Worm (Caenorhabditis elegans) whole organism, young adult: Measurements from ENCODE around the gene ZC518.8.

Experiments used
- B0035.1 ChIP-seq: sonication (generic microtip); optimal IDR thresholded peaks from 2 replicates; lab custom pipeline; 2016; ENCODE audit warnings: missing genetic modification characterization, mild to moderate bottlenecking, missing compliant biosample characterization, missing genotype, missing genetic modification reagents
- B0261.1 ChIP-seq: sonication (generic microtip); optimal IDR thresholded peaks from 2 replicates; lab custom pipeline; 2016; ENCODE audit warnings: mild to moderate bottlenecking, missing genetic modification characterization, moderate library complexity, missing compliant biosample characterization
- D2030.7 ChIP-seq: fragments of 200-800 bp; sonication (Bioruptor generic); IDR thresholded peaks from 2 replicates; pipeline ENCODE4 v1.3.6; 2022; ENCODE audit warnings: missing genetic modification reagents, missing genetic modification characterization, missing compliant biosample characterization
- F22D6.2 ChIP-seq: sonication (generic microtip); optimal IDR thresholded peaks from 2 replicates; lab custom pipeline; 2016; ENCODE audit warnings: mild to moderate bottlenecking, missing genetic modification characterization, missing compliant biosample characterization
- F57A8.1 ChIP-seq: fragments of 200-800 bp; sonication (Bioruptor generic); optimal IDR thresholded peaks from 2 replicates; lab custom pipeline; 2018; ENCODE audit warnings: mild to moderate bottlenecking, missing genetic modification characterization, moderate library complexity, missing compliant biosample characterization
- T07F8.4 ChIP-seq: sonication (generic microtip); optimal IDR thresholded peaks from 2 replicates; lab custom pipeline; 2016; ENCODE audit warnings: mild to moderate bottlenecking, missing genetic modification characterization, moderate library complexity, missing compliant biosample characterization
- T26A5.8 ChIP-seq: sonication (generic microtip); optimal IDR thresholded peaks from 2 replicates; lab custom pipeline; 2016; ENCODE audit warnings: missing genetic modification characterization, missing compliant biosample characterization
- Y79H2A.3 ChIP-seq: fragments of 200-800 bp; sonication (Bioruptor generic); conservative IDR thresholded peaks from 2 replicates; pipeline ENCODE4 v1.3.6; 2022; ENCODE audit warnings: missing genetic modification reagents, missing genetic modification characterization, missing compliant biosample characterization
- Y95B8A.8 ChIP-seq: fragments of 200-800 bp; sonication (Bioruptor generic); IDR thresholded peaks from 2 replicates; pipeline ENCODE4 v1.3.6; 2022; ENCODE audit warnings: missing genetic modification reagents, missing genetic modification characterization, missing compliant biosample characterization
- ama-1 ChIP-seq, 3 experiments: fragments of 150-350 bp in 1 of 3; sonication (generic microtip) in 2 of 3; optimal IDR thresholded peaks; 2 replicates each; lab custom pipeline; 2014 to 2018; ENCODE audit warnings: missing biosample characterization in 2 of 3, missing genetic modification characterization in 2 of 3, missing genetic modification reagents in 2 of 3
- aptf-2 ChIP-seq: fragments of 200-800 bp; sonication (Bioruptor generic); conservative IDR thresholded peaks from 2 replicates; pipeline ENCODE4 v1.3.6; 2022; ENCODE audit warnings: missing genetic modification reagents, missing genetic modification characterization, missing compliant biosample characterization
- athp-1 ChIP-seq: sonication (generic microtip); optimal IDR thresholded peaks from 2 replicates; lab custom pipeline; 2017; ENCODE audit warnings: mild to moderate bottlenecking, missing genetic modification characterization, missing compliant biosample characterization
- attf-3 ChIP-seq: fragments of 200-800 bp; sonication (Bioruptor generic); conservative IDR thresholded peaks from 2 replicates; pipeline ENCODE4 v1.3.6; 2022; ENCODE audit warnings: missing genetic modification reagents, missing genetic modification characterization, missing compliant biosample characterization
- attf-6 ChIP-seq: fragments of 200-800 bp; sonication (Bioruptor generic); IDR thresholded peaks from 2 replicates; pipeline ENCODE4 v1.3.6; 2022; ENCODE audit warnings: missing genetic modification reagents, missing genetic modification characterization, missing compliant biosample characterization
- cebp-1 ChIP-seq, 2 experiments: fragments of 200-800 bp in 1 of 2; sonication (Bioruptor generic) in 1 of 2; sonication (generic microtip) in 1 of 2; IDR thresholded peaks in 1 of 2; optimal IDR thresholded peaks in 1 of 2; 2 replicates each; pipeline versions ENCODE4 v1.3.6 to Lab custom; 2017 to 2022; ENCODE audit warnings: missing compliant biosample characterization in 2 of 2, missing genetic modification characterization in 2 of 2, mild to moderate bottlenecking in 1 of 2, missing genetic modification reagents in 1 of 2, moderate library complexity in 1 of 2
- ceh-58 ChIP-seq: fragments of 200-800 bp; sonication (Bioruptor generic); IDR thresholded peaks from 2 replicates; pipeline ENCODE4 v1.3.6; 2022; ENCODE audit warnings: missing genetic modification characterization, missing compliant biosample characterization
- fkh-3 ChIP-seq: sonication (generic microtip); optimal IDR thresholded peaks from 2 replicates; lab custom pipeline; 2016; ENCODE audit warnings: mild to moderate bottlenecking, missing genetic modification characterization, missing compliant biosample characterization
- gei-17 ChIP-seq: fragments of 200-800 bp; sonication (Bioruptor generic); optimal IDR thresholded peaks from 2 replicates; lab custom pipeline; 2018; ENCODE audit warnings: mild to moderate bottlenecking, missing genetic modification characterization, missing compliant biosample characterization
- hlh-26 ChIP-seq: fragments of 200-800 bp; sonication (Bioruptor generic); conservative IDR thresholded peaks from 2 replicates; pipeline ENCODE4 v1.3.6; 2022; ENCODE audit warnings: missing genetic modification reagents, missing genetic modification characterization, missing compliant biosample characterization
- hrde-1 ChIP-seq: sonication (generic microtip); optimal IDR thresholded peaks from 2 replicates; lab custom pipeline; 2016; ENCODE audit warnings: missing genetic modification characterization, mild to moderate bottlenecking, missing compliant biosample characterization, moderate library complexity, missing genotype, missing genetic modification reagents, borderline replicate concordance
- let-526 ChIP-seq: fragments of 200-800 bp; sonication (Bioruptor generic); IDR thresholded peaks from 2 replicates; pipeline ENCODE4 v1.3.6; 2022; ENCODE audit warnings: missing genetic modification reagents, missing genetic modification characterization, missing compliant biosample characterization
- let-607 ChIP-seq, 2 experiments: fragments of 200-800 bp in 1 of 2; sonication (Bioruptor generic) in 1 of 2; sonication (generic microtip) in 1 of 2; optimal IDR thresholded peaks; 2 replicates each; lab custom pipeline; 2016 to 2018; ENCODE audit warnings: mild to moderate bottlenecking in 2 of 2, missing compliant biosample characterization in 2 of 2, missing genetic modification characterization in 2 of 2, moderate library complexity in 2 of 2, missing genotype in 1 of 2
- lin-26 ChIP-seq: fragments of 200-800 bp; sonication (Bioruptor generic); IDR thresholded peaks from 2 replicates; pipeline ENCODE4 v1.3.6; 2022; ENCODE audit warnings: missing genetic modification reagents, missing genetic modification characterization, missing compliant biosample characterization
- lin-40 ChIP-seq: sonication (generic microtip); optimal IDR thresholded peaks from 2 replicates; lab custom pipeline; 2016; ENCODE audit warnings: missing genetic modification characterization, mild to moderate bottlenecking, missing compliant biosample characterization, missing genotype, missing genetic modification reagents
- lir-1 ChIP-seq: fragments of 200-800 bp; sonication (Bioruptor generic); conservative IDR thresholded peaks from 2 replicates; pipeline ENCODE4 v1.3.6; 2022; ENCODE audit warnings: missing genetic modification reagents, missing genetic modification characterization, missing compliant biosample characterization
- madf-6 ChIP-seq: fragments of 200-800 bp; sonication (Bioruptor generic); IDR thresholded peaks from 2 replicates; pipeline ENCODE4 v1.3.6; 2022; ENCODE audit warnings: missing genetic modification reagents, missing genetic modification characterization, missing compliant biosample characterization
- mel-28 ChIP-seq: sonication (generic microtip); optimal IDR thresholded peaks from 2 replicates; lab custom pipeline; 2016; ENCODE audit warnings: borderline replicate concordance, mild to moderate bottlenecking, missing genetic modification characterization, missing compliant biosample characterization
- mes-4 ChIP-seq: sonication (generic microtip); optimal IDR thresholded peaks from 2 replicates; lab custom pipeline; 2016; ENCODE audit warnings: missing genotype, missing genetic modification characterization, missing compliant biosample characterization
- mxl-1 ChIP-seq: sonication (generic microtip); optimal IDR thresholded peaks from 2 replicates; lab custom pipeline; 2016; ENCODE audit warnings: missing genetic modification characterization, missing compliant biosample characterization
- nhr-120 ChIP-seq: fragments of 200-800 bp; sonication (Bioruptor generic); IDR thresholded peaks from 2 replicates; pipeline ENCODE4 v1.3.6; 2022; ENCODE audit warnings: missing genetic modification characterization, missing compliant biosample characterization
- nhr-179 ChIP-seq: sonication (generic microtip); optimal IDR thresholded peaks from 2 replicates; lab custom pipeline; 2016; ENCODE audit warnings: mild to moderate bottlenecking, missing genetic modification characterization, missing compliant biosample characterization
- nhr-27 ChIP-seq: fragments of 200-800 bp; sonication (Bioruptor generic); optimal IDR thresholded peaks from 2 replicates; lab custom pipeline; 2018; ENCODE audit warnings: mild to moderate bottlenecking, missing genetic modification characterization, moderate library complexity, missing compliant biosample characterization
- nhr-80 ChIP-seq: sonication (generic microtip); optimal IDR thresholded peaks from 2 replicates; lab custom pipeline; 2016; ENCODE audit warnings: missing genetic modification characterization, missing compliant biosample characterization
- nhr-90 ChIP-seq: sonication (generic microtip); optimal IDR thresholded peaks from 2 replicates; lab custom pipeline; 2016; ENCODE audit warnings: missing genotype, mild to moderate bottlenecking, missing genetic modification characterization, missing compliant biosample characterization
- pbrm-1 ChIP-seq: fragments of 200-800 bp; sonication (Bioruptor generic); IDR thresholded peaks from 2 replicates; pipeline ENCODE4 v1.3.6; 2022; ENCODE audit warnings: missing genetic modification reagents, missing genetic modification characterization, missing compliant biosample characterization
- rpc-1 ChIP-seq, 2 experiments: fragments of 150-350 bp in 1 of 2; sonication (generic microtip) in 1 of 2; optimal IDR thresholded peaks; 2 replicates each; lab custom pipeline; 2014 to 2018; ENCODE audit warnings: missing biosample characterization in 1 of 2, missing genetic modification characterization in 1 of 2, missing genetic modification reagents in 1 of 2, missing genotype in 1 of 2
- sea-2 ChIP-seq: fragments of 200-800 bp; sonication (Bioruptor generic); IDR thresholded peaks from 2 replicates; pipeline ENCODE4 v1.3.6; 2022; ENCODE audit warnings: missing genetic modification characterization, missing compliant biosample characterization
- somi-1 ChIP-seq: fragments of 200-800 bp; sonication (Bioruptor generic); optimal IDR thresholded peaks from 2 replicates; lab custom pipeline; 2018; ENCODE audit warnings: mild to moderate bottlenecking, missing genetic modification characterization, missing compliant biosample characterization
- sptf-2 ChIP-seq: fragments of 200-800 bp; sonication (Bioruptor generic); optimal IDR thresholded peaks from 2 replicates; lab custom pipeline; 2018; ENCODE audit warnings: mild to moderate bottlenecking, missing genetic modification characterization, missing compliant biosample characterization
- tbp1 ChIP-seq: fragments of 200-800 bp; sonication (Bioruptor generic); optimal IDR thresholded peaks from 2 replicates; lab custom pipeline; 2018; ENCODE audit warnings: mild to moderate bottlenecking, missing genetic modification characterization, missing compliant biosample characterization
- unc-62 ChIP-seq: fragments of 150-350 bp; optimal IDR thresholded peaks from 2 replicates; lab custom pipeline; 2014; ENCODE audit warnings: missing biosample characterization, missing genetic modification reagents, missing genetic modification characterization
- ztf-26 ChIP-seq: sonication (generic microtip); optimal IDR thresholded peaks from 2 replicates; lab custom pipeline; 2017; ENCODE audit warnings: missing genetic modification characterization, missing compliant biosample characterization

The ZC518.8 gene

DNA sequence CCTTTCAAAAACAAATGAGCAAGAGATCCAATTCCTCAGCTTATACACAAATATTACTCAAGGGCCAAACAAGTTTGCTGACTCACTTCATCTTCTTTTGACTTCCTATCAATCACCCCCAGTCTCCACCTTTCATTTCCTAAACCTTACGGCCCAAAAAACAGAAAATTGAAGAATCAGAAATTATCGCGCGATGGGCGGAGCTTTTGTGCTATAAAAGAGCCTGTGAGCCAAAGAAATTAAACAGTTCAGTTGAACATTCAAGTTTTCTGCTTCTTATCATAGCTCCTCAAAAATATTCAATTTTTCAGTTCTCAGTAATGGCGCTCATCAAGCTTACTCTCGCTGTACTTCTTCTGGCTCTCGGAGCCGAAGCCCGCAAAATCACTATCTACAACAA is 18.1 kb upstream of the ZC518.8 start, which contains the start of gene thn-1:
thn-1 (plus strand) TSS at position 301 of the 400 bp plus-strand sequence.
- no peak for TF ChIP-seq mel-28 (tag; lab: Kevin White, UChicago)
- no peak for TF ChIP-seq lin-40 (tag; lab: Kevin White, UChicago)
- TF ChIP-seq F57A8.1, result no peak
- TF ChIP-seq F22D6.2 (tag; lab: Kevin White, UChicago), result no peak
- no peak for TF ChIP-seq sptf-2 (GFP tag; lab: Kevin White, UChicago)
- TF ChIP-seq cebp-1 (GFP tag; IDR thresholded peaks at IDR 0.05; lab: Robert Waterston, UW), result no peak
- TF ChIP-seq cebp-1 (tag; optimal IDR thresholded peaks at IDR 0.05; lab: Kevin White, UChicago), result no peak
- no peak for TF ChIP-seq pbrm-1 (GFP tag; lab: Robert Waterston, UW)
- no peak for TF ChIP-seq mes-4
- TF ChIP-seq lir-1 (GFP tag; lab: Robert Waterston, UW), result no peak
- TF ChIP-seq Y79H2A.3, result no peak
- TF ChIP-seq somi-1 (GFP tag; lab: Kevin White, UChicago), result no peak
- TF ChIP-seq Y95B8A.8 (GFP tag; lab: Robert Waterston, UW), result no peak
- no peak for TF ChIP-seq gei-17 (GFP tag; lab: Kevin White, UChicago)
- TF ChIP-seq attf-3 (GFP tag; lab: Robert Waterston, UW), result no peak
- TF ChIP-seq ceh-58 (GFP tag; lab: Robert Waterston, UW), result no peak
- TF ChIP-seq B0261.1 (tag; lab: Kevin White, UChicago), result no peak
- no peak for TF ChIP-seq aptf-2 (GFP tag; lab: Robert Waterston, UW)
- TF ChIP-seq attf-6 (GFP tag; lab: Robert Waterston, UW), result no peak

- TF ChIP-seq let-526 (GFP tag; lab: Robert Waterston, UW) (no peak), nhr-80 (tag; lab: Kevin White, UChicago) (peak; percentile 67)
- TF ChIP-seq, all 124 proteins: peak for 1
Observed at ce11 chrIV:12378919-12379318, 17.2 kb upstream of the ZC518.8 start.

- no peak for TF ChIP-seq fkh-3 (tag; lab: Kevin White, UChicago)
Observed at ce11 chrIV:12376021-12376420, 14.3 kb upstream of the ZC518.8 start, which contains the start of gene atz-1. Gene atz-1, minus strand, starts transcription at chrIV:12376121.

DNA sequence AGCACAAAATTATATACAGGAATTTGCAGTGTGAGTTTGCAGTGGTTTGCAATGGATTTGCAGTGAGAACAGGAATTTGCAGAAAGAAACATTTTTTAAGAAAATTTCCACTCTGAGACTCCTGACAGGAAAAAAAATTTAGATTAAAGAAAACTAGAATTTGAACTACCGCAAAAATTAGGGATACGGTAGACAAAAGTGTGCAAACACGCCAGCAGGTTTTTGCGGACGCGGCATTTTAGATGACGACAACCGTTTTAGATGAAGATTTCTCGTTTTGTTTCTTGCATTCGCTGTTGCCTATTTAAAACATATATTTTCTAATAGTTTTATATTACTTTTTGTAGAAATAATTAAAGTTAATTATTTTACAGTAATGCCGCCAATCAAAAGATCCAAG is 10.2 kb upstream of the ZC518.8 start, which contains the start of gene wdr-46:
wdr-46 (plus strand) TSS at position 375 of the 400 bp plus-strand sequence.
- TF ChIP-seq ceh-58 (GFP tag; lab: Robert Waterston, UW), result no peak
- no peak for TF ChIP-seq nhr-120 (GFP tag; lab: Robert Waterston, UW)
- peak; percentile 81 for TF ChIP-seq madf-6 (GFP tag; lab: Robert Waterston, UW)
- no peak for TF ChIP-seq let-607 (tag; optimal IDR thresholded peaks at IDR 0.05; lab: Kevin White, UChicago)
- peak; percentile 60 for TF ChIP-seq pbrm-1 (GFP tag; lab: Robert Waterston, UW)
- TF ChIP-seq rpc-1 (optimal IDR thresholded peaks at IDR 0.05; lab: Kevin White, UChicago), result no peak
- no peak for TF ChIP-seq rpc-1 (tag; optimal IDR thresholded peaks at IDR 0.05; lab: Kevin White, UChicago)
- peak; percentile 61 for TF ChIP-seq tbp1 (GFP tag; lab: Kevin White, UChicago)
- 0 out of 2 replicates have a peak, but pooled peaks have one; percentile 26 for TF ChIP-seq D2030.7 (GFP tag; lab: Robert Waterston, UW)
- TF ChIP-seq hlh-26 (GFP tag; lab: Robert Waterston, UW), result no peak
- TF ChIP-seq athp-1 (tag; lab: Kevin White, UChicago), result no peak
- no peak for TF ChIP-seq B0035.1 (tag; lab: Kevin White, UChicago)
- no peak for TF ChIP-seq T07F8.4 (tag; lab: Kevin White, UChicago)
- no peak for TF ChIP-seq nhr-90 (tag; lab: Kevin White, UChicago)
- TF ChIP-seq unc-62 (GFP tag; lab: Kevin White, UChicago), result no peak
- TF ChIP-seq hrde-1 (tag; lab: Kevin White, UChicago), result no peak
- TF ChIP-seq fkh-3 (tag; lab: Kevin White, UChicago), result no peak
- TF ChIP-seq mxl-1 (tag; lab: Kevin White, UChicago), result no peak
- TF ChIP-seq T26A5.8 (tag; lab: Kevin White, UChicago), result no peak
- TF ChIP-seq nhr-27 (tag; lab: Kevin White, UChicago), result no peak
- TF ChIP-seq lin-26 (GFP tag; lab: Robert Waterston, UW), result no peak
- TF ChIP-seq ama-1 (optimal IDR thresholded peaks at IDR 0.05; lab: Kevin White, UChicago), result no peak
- peak; percentile 42 to 64 for TF ChIP-seq ama-1 (GFP tag; optimal IDR thresholded peaks at IDR 0.05; lab: Kevin White, UChicago)
- TF ChIP-seq Y95B8A.8 (GFP tag; lab: Robert Waterston, UW), result no peak
- TF ChIP-seq attf-6 (GFP tag; lab: Robert Waterston, UW), result peak; percentile 61; the same call in 1 of the 2 replicates
- peak; percentile 17 for TF ChIP-seq ztf-26
- TF ChIP-seq sea-2 (GFP tag; lab: Robert Waterston, UW), result no peak
- TF ChIP-seq nhr-179 (tag; lab: Kevin White, UChicago), result no peak
